Worm (Caenorhabditis elegans) whole organism, mixed stage, embryonic: ENCODE data around the gene hpo-19.

Experiments
- blmp-1 ChIP-seq: fragments of 150-350 bp; optimal IDR thresholded peaks from 2 replicates; lab custom pipeline; 2014; ENCODE audit warnings: missing biosample characterization, missing genetic modification characterization
- ceh-43 ChIP-seq: fragments of 200-800 bp; sonication (Bioruptor generic); optimal IDR thresholded peaks from 2 replicates; lab custom pipeline; 2018; ENCODE audit warnings: mild to moderate bottlenecking, missing genetic modification characterization, moderate library complexity, missing compliant biosample characterization
- ces-1 ChIP-seq: fragments of 150-350 bp; optimal IDR thresholded peaks from 2 replicates; lab custom pipeline; 2014; ENCODE audit warnings: missing biosample characterization, missing genetic modification reagents, missing genetic modification characterization
- drap-1 ChIP-seq: fragments of 200-800 bp; sonication (Bioruptor generic); optimal IDR thresholded peaks from 3 replicates; lab custom pipeline; 2018; ENCODE audit warnings: mild to moderate bottlenecking, missing genetic modification characterization, missing compliant biosample characterization
- lin-13 ChIP-seq: fragments of 150-350 bp; optimal IDR thresholded peaks from 2 replicates; lab custom pipeline; 2014; ENCODE audit warnings: missing biosample characterization, missing genetic modification characterization
- lsy-2 ChIP-seq: fragments of 150-350 bp; optimal IDR thresholded peaks from 2 replicates; lab custom pipeline; 2014; ENCODE audit warnings: missing biosample characterization, missing genetic modification characterization
- nhr-237 ChIP-seq: fragments of 150-350 bp; optimal IDR thresholded peaks from 2 replicates; lab custom pipeline; 2014; ENCODE audit warnings: missing biosample characterization, missing genetic modification characterization
- nhr-28 ChIP-seq: fragments of 150-350 bp; optimal IDR thresholded peaks from 2 replicates; lab custom pipeline; 2014; ENCODE audit warnings: missing biosample characterization, missing genetic modification characterization
- snpc-4 ChIP-seq: fragments of 150-350 bp; optimal IDR thresholded peaks from 2 replicates; lab custom pipeline; 2014; ENCODE audit warnings: missing biosample characterization, missing genetic modification characterization
- sptf-1 ChIP-seq: sonication (generic microtip); optimal IDR thresholded peaks from 2 replicates; lab custom pipeline; 2017; ENCODE audit warnings: mild to moderate bottlenecking, missing genetic modification characterization, moderate library complexity, missing compliant biosample characterization
- unc-62 ChIP-seq: fragments of 150-350 bp; optimal IDR thresholded peaks from 2 replicates; lab custom pipeline; 2014; ENCODE audit warnings: missing biosample characterization, missing genetic modification reagents, missing genetic modification characterization
- ztf-11 ChIP-seq: fragments of 150-350 bp; optimal IDR thresholded peaks from 2 replicates; lab custom pipeline; 2014; ENCODE audit warnings: missing biosample characterization, missing genetic modification characterization

- TF ChIP-seq ceh-43 (GFP tag; lab: Kevin White, UChicago) = no peak
- no peak for TF ChIP-seq drap-1 (GFP tag; lab: Kevin White, UChicago)
- no peak for TF ChIP-seq sptf-1 (tag; lab: Kevin White, UChicago)
- TF ChIP-seq ces-1 (GFP tag; lab: Kevin White, UChicago) = no peak
- no peak for TF ChIP-seq snpc-4 (tag; lab: Kevin White, UChicago)
- no peak for TF ChIP-seq unc-62 (GFP tag; lab: Kevin White, UChicago)
- TF ChIP-seq ztf-11 (tag; lab: Kevin White, UChicago) = no peak
- no peak for TF ChIP-seq lsy-2 (tag; lab: Kevin White, UChicago)
- no peak for TF ChIP-seq nhr-237
- TF ChIP-seq lin-13 (tag; lab: Kevin White, UChicago) = no peak
- TF ChIP-seq nhr-28 = no peak
- TF ChIP-seq blmp-1 = no peak
These were observed at the start of gene hpo-19 for ce11 chrV:6436332-6436731.
